Fruit fly (Drosophila melanogaster) whole organism, embryonic: ENCODE results near the gene pyx.

Experiments used
- Adf1 ChIP-seq: fragments of 200-800 bp; sonication (Bioruptor generic); IDR thresholded peaks from 2 replicates; pipeline ENCODE4 v1.3.6; 2022; ENCODE audit warnings: missing biosample characterization, missing genetic modification characterization
- BtbVII ChIP-seq: fragments of 200-800 bp; sonication (Bioruptor generic); optimal IDR thresholded peaks from 3 replicates; lab custom pipeline; 2017; ENCODE audit warnings: missing biosample characterization, mild to moderate bottlenecking, missing genetic modification characterization
- CG10209 ChIP-seq: fragments of 200-800 bp; sonication (Bioruptor generic); optimal IDR thresholded peaks from 3 replicates; lab custom pipeline; 2017; ENCODE audit warnings: missing biosample characterization, mild to moderate bottlenecking, missing genetic modification characterization, missing genetic modification reagents
- CG11085 ChIP-seq: fragments of 200-800 bp; sonication (Bioruptor generic); IDR thresholded peaks from 2 replicates; pipeline ENCODE4 v1.3.6; 2022; ENCODE audit warnings: missing biosample characterization, missing genetic modification characterization
- CG11695 ChIP-seq: fragments of 200-800 bp; sonication (Bioruptor generic); IDR thresholded peaks from 3 replicates; pipeline ENCODE4 v1.3.6; 2022; ENCODE audit warnings: missing biosample characterization, missing genetic modification characterization
- CG13296 ChIP-seq: fragments of 200-800 bp; sonication (Bioruptor generic); optimal IDR thresholded peaks from 3 replicates; lab custom pipeline; 2018; ENCODE audit warnings: missing biosample characterization, mild to moderate bottlenecking, missing genetic modification characterization
- CG14860 ChIP-seq: fragments of 200-800 bp; sonication (Bioruptor generic); IDR thresholded peaks from 3 replicates; pipeline ENCODE4 v1.3.6; 2022; ENCODE audit warnings: missing biosample characterization, missing genetic modification characterization; ENCODE audit not compliant: partially characterized antibody
- CG1529 ChIP-seq: fragments of 200-800 bp; sonication (Bioruptor generic); optimal IDR thresholded peaks from 3 replicates; lab custom pipeline; 2018; ENCODE audit warnings: missing biosample characterization, missing genetic modification characterization
- CG1647 ChIP-seq: fragments of 200-800 bp; sonication (Bioruptor generic); optimal IDR thresholded peaks from 3 replicates; lab custom pipeline; 2016; ENCODE audit warnings: missing biosample characterization, missing genetic modification characterization
- CG2199 ChIP-seq: fragments of 200-800 bp; sonication (Bioruptor generic); IDR thresholded peaks from 3 replicates; pipeline ENCODE4 v1.3.6; 2022; ENCODE audit warnings: missing biosample characterization, missing genetic modification characterization
- CG31388 ChIP-seq: fragments of 200-800 bp; sonication (Bioruptor generic); optimal IDR thresholded peaks from 2 replicates; lab custom pipeline; 2016; ENCODE audit warnings: missing biosample characterization, missing genetic modification characterization
- CG31441 ChIP-seq: fragments of 200-800 bp; sonication (Bioruptor generic); IDR thresholded peaks from 2 replicates; pipeline ENCODE4 v1.3.6; 2022; ENCODE audit warnings: missing biosample characterization, missing genetic modification characterization
- CG3163 ChIP-seq: fragments of 200-800 bp; sonication (Bioruptor generic); optimal IDR thresholded peaks from 3 replicates; lab custom pipeline; 2016; ENCODE audit warnings: missing biosample characterization, missing genetic modification characterization
- CG3838 ChIP-seq: fragments of 200-800 bp; sonication (Bioruptor generic); optimal IDR thresholded peaks from 3 replicates; lab custom pipeline; 2016; ENCODE audit warnings: missing biosample characterization, missing genetic modification characterization
- CG4328 ChIP-seq: fragments of 200-800 bp; sonication (Bioruptor generic); optimal IDR thresholded peaks from 3 replicates; lab custom pipeline; 2017; ENCODE audit warnings: missing biosample characterization, missing genetic modification reagents, missing genetic modification characterization
- CG6791 ChIP-seq: fragments of 200-800 bp; sonication (Bioruptor generic); IDR thresholded peaks from 3 replicates; pipeline ENCODE4 v1.3.6; 2022; ENCODE audit warnings: missing biosample characterization, missing genetic modification characterization; ENCODE audit not compliant: partially characterized antibody
- CG7839 ChIP-seq: fragments of 200-800 bp; sonication (Bioruptor generic); optimal IDR thresholded peaks from 3 replicates; lab custom pipeline; 2018; ENCODE audit warnings: missing biosample characterization, mild to moderate bottlenecking, missing genetic modification characterization, moderate library complexity
- CG7963 ChIP-seq: fragments of 200-800 bp; sonication (Bioruptor generic); IDR thresholded peaks from 3 replicates; pipeline ENCODE4 v1.3.6; 2022; ENCODE audit warnings: missing biosample characterization, missing genetic modification characterization; ENCODE audit not compliant: partially characterized antibody
- CG8944 ChIP-seq: fragments of 200-800 bp; sonication (Bioruptor generic); optimal IDR thresholded peaks from 3 replicates; lab custom pipeline; 2016; ENCODE audit warnings: missing biosample characterization, missing genetic modification characterization
- CG9932 ChIP-seq: fragments of 200-800 bp; sonication (Bioruptor generic); IDR thresholded peaks from 2 replicates; pipeline ENCODE4 v1.3.6; 2022; ENCODE audit warnings: missing biosample characterization, missing genetic modification characterization
- CHES-1-like ChIP-seq: fragments of 200-800 bp; sonication (Bioruptor generic); optimal IDR thresholded peaks from 2 replicates; lab custom pipeline; 2016; ENCODE audit warnings: missing biosample characterization, missing genetic modification characterization
- Chrac-16 ChIP-seq: fragments of 200-800 bp; sonication (Bioruptor generic); optimal IDR thresholded peaks from 3 replicates; lab custom pipeline; 2016; ENCODE audit warnings: missing biosample characterization, missing genetic modification characterization
- Deaf1 ChIP-seq: fragments of 200-800 bp; optimal IDR thresholded peaks from 3 replicates; lab custom pipeline; 2019; ENCODE audit warnings: missing biosample characterization, mild to moderate bottlenecking, missing genetic modification characterization, moderate library complexity
- H15 ChIP-seq: fragments of 200-800 bp; sonication (Bioruptor generic); IDR thresholded peaks from 3 replicates; pipeline ENCODE4 v1.3.6; 2022; ENCODE audit warnings: missing biosample characterization, missing genetic modification characterization
- HLHmδ ChIP-seq: fragments of 200-800 bp; sonication (Bioruptor generic); optimal IDR thresholded peaks from 2 replicates; lab custom pipeline; 2018; ENCODE audit warnings: missing biosample characterization, mild to moderate bottlenecking, missing genetic modification characterization, moderate library complexity
- Hr39 ChIP-seq: fragments of >200 bp; optimal IDR thresholded peaks from 2 replicates; lab custom pipeline; 2017
- Oaz ChIP-seq: fragments of 200-800 bp; sonication (Bioruptor generic); IDR thresholded peaks from 2 replicates; pipeline ENCODE4 v1.3.6; 2022; ENCODE audit warnings: missing biosample characterization, missing genetic modification characterization
- Optix ChIP-seq: fragments of 200-800 bp; sonication (Bioruptor generic); IDR thresholded peaks from 3 replicates; pipeline ENCODE4 v1.3.6; 2022; ENCODE audit warnings: missing biosample characterization, missing genetic modification characterization
- PHDP ChIP-seq: fragments of 200-800 bp; sonication (Bioruptor generic); optimal IDR thresholded peaks from 3 replicates; lab custom pipeline; 2018; ENCODE audit warnings: missing biosample characterization, mild to moderate bottlenecking, missing genetic modification characterization, moderate library complexity
- Ravus ChIP-seq: fragments of 200-800 bp; sonication (Bioruptor generic); IDR thresholded peaks from 2 replicates; pipeline ENCODE4 v1.3.6; 2022; ENCODE audit warnings: missing biosample characterization, missing genetic modification characterization
- Sin3A ChIP-seq: fragments of >200 bp; optimal IDR thresholded peaks from 2 replicates; lab custom pipeline; 2018
- Sry-β ChIP-seq: fragments of 200-800 bp; sonication (Bioruptor generic); optimal IDR thresholded peaks from 2 replicates; lab custom pipeline; 2018; ENCODE audit warnings: missing biosample characterization, mild to moderate bottlenecking, missing genetic modification characterization, moderate library complexity
- ara ChIP-seq: fragments of 200-800 bp; sonication (Bioruptor generic); IDR thresholded peaks from 2 replicates; pipeline ENCODE4 v1.3.6; 2022; ENCODE audit warnings: missing biosample characterization, missing genetic modification characterization
- bbx ChIP-seq: fragments of 200-800 bp; sonication (Bioruptor generic); IDR thresholded peaks from 2 replicates; pipeline ENCODE4 v1.3.6; 2022; ENCODE audit warnings: missing biosample characterization, missing genetic modification characterization; ENCODE audit not compliant: partially characterized antibody
- bigmax ChIP-seq: fragments of 200-800 bp; sonication (Bioruptor generic); optimal IDR thresholded peaks from 2 replicates; lab custom pipeline; 2018; ENCODE audit warnings: missing biosample characterization, mild to moderate bottlenecking, missing genetic modification characterization
- chif ChIP-seq, 2 experiments: fragments of 200-800 bp; sonication (Bioruptor generic); optimal IDR thresholded peaks; 3 replicates each; lab custom pipeline; 2016; ENCODE audit warnings: missing biosample characterization in 2 of 2, missing genetic modification characterization in 2 of 2
- ci ChIP-seq: fragments of 200-800 bp; sonication (Bioruptor generic); IDR thresholded peaks from 3 replicates; pipeline ENCODE4 v1.3.6; 2022; ENCODE audit warnings: missing biosample characterization, missing genetic modification characterization
- en ChIP-seq: fragments of 200-800 bp; sonication (Bioruptor generic); optimal IDR thresholded peaks from 2 replicates; lab custom pipeline; 2016; ENCODE audit warnings: missing biosample characterization, missing genetic modification characterization
- gcm ChIP-seq: fragments of 200-800 bp; sonication (Bioruptor generic); optimal IDR thresholded peaks from 2 replicates; lab custom pipeline; 2019; ENCODE audit warnings: missing biosample characterization, mild to moderate bottlenecking, missing genetic modification characterization, moderate library complexity
- ken ChIP-seq: fragments of 200-800 bp; sonication (Bioruptor generic); IDR thresholded peaks from 3 replicates; pipeline ENCODE4 v1.3.6; 2022; ENCODE audit warnings: missing biosample characterization, missing genetic modification characterization
- knrl ChIP-seq: fragments of 200-800 bp; sonication (Bioruptor generic); IDR thresholded peaks from 3 replicates; pipeline ENCODE4 v1.3.6; 2022; ENCODE audit warnings: missing biosample characterization, missing genetic modification characterization; ENCODE audit not compliant: partially characterized antibody
- lmd ChIP-seq: fragments of 200-800 bp; sonication (Bioruptor generic); IDR thresholded peaks from 2 replicates; pipeline ENCODE4 v1.3.6; 2022; ENCODE audit warnings: missing biosample characterization, missing genetic modification characterization
- nom ChIP-seq: fragments of 200-800 bp; sonication (Bioruptor generic); optimal IDR thresholded peaks from 2 replicates; lab custom pipeline; 2017; ENCODE audit warnings: missing biosample characterization, missing genetic modification characterization, mild to moderate bottlenecking, moderate library complexity, missing genetic modification reagents
- pum ChIP-seq: fragments of 200-800 bp; sonication (Bioruptor generic); optimal IDR thresholded peaks from 2 replicates; lab custom pipeline; 2016; ENCODE audit warnings: missing biosample characterization, missing genetic modification characterization
- salm ChIP-seq: fragments of 200-800 bp; sonication (Bioruptor generic); optimal IDR thresholded peaks from 2 replicates; lab custom pipeline; 2018; ENCODE audit warnings: missing biosample characterization, mild to moderate bottlenecking, missing genetic modification characterization
- schlank ChIP-seq: fragments of 200-800 bp; sonication (Bioruptor generic); optimal IDR thresholded peaks from 2 replicates; lab custom pipeline; 2018; ENCODE audit warnings: missing biosample characterization, mild to moderate bottlenecking, missing genetic modification characterization
- sima ChIP-seq: fragments of 200-800 bp; sonication (Bioruptor generic); optimal IDR thresholded peaks from 2 replicates; lab custom pipeline; 2016; ENCODE audit warnings: missing biosample characterization, missing genetic modification characterization
- sna ChIP-seq: fragments of 200-800 bp; sonication (Bioruptor generic); IDR thresholded peaks from 2 replicates; pipeline ENCODE4 v1.3.6; 2022; ENCODE audit warnings: missing biosample characterization, missing genetic modification characterization; ENCODE audit not compliant: partially characterized antibody
- so ChIP-seq: fragments of 200-800 bp; sonication (Bioruptor generic); IDR thresholded peaks from 3 replicates; pipeline ENCODE4 v1.3.6; 2022; ENCODE audit warnings: missing biosample characterization, missing genetic modification characterization
- sqz ChIP-seq: fragments of 200-800 bp; sonication (Bioruptor generic); optimal IDR thresholded peaks from 3 replicates; lab custom pipeline; 2018; ENCODE audit warnings: missing biosample characterization, mild to moderate bottlenecking, missing genetic modification characterization
- ttk ChIP-seq: fragments of 200-800 bp; sonication (Bioruptor generic); IDR thresholded peaks from 2 replicates; pipeline ENCODE4 v2.1.2; 2022; ENCODE audit warnings: missing biosample characterization, missing genetic modification characterization
- zen2 ChIP-seq: fragments of 200-800 bp; sonication (Bioruptor generic); IDR thresholded peaks from 3 replicates; pipeline ENCODE4 v1.3.6; 2022; ENCODE audit warnings: missing biosample characterization, missing genetic modification characterization; ENCODE audit not compliant: partially characterized antibody

Gene pyx

dm6 chr3L:177938-178337 lies 44.9 kb downstream of the pyx start (continued):
- TF ChIP-seq CG3838 (GFP tag; lab: Kevin White, UChicago) (no peak), CG11085 (GFP tag; lab: Robert Waterston, UW) (no peak), CG2199 (GFP tag; lab: Robert Waterston, UW) (no peak), schlank (tag; lab: Kevin White, UChicago) (no peak), CG10209 (GFP tag; lab: Kevin White, UChicago) (no peak), sima (GFP tag; lab: Kevin White, UChicago) (no peak), knrl (GFP tag; lab: Robert Waterston, UW) (peak; percentile 37; the same call in 1 of the 3 replicates), lmd (GFP tag; lab: Robert Waterston, UW) (no peak), Chrac-16 (GFP tag; lab: Kevin White, UChicago) (no peak), ttk (GFP tag; lab: Robert Waterston, UW) (no peak), pum (GFP tag; lab: Kevin White, UChicago) (no peak), CG13296 (no peak), Sry-β (GFP tag; lab: Kevin White, UChicago) (peak; percentile 67), CG11695 (GFP tag; lab: Robert Waterston, UW) (no peak), Oaz (GFP tag; lab: Robert Waterston, UW) (no peak), sqz (GFP tag; lab: Kevin White, UChicago) (no peak), chif (GFP tag; optimal IDR thresholded peaks at IDR 0.05; lab: Kevin White, UChicago) (no peak), Ravus (GFP tag; lab: Robert Waterston, UW) (no peak), Adf1 (GFP tag; lab: Robert Waterston, UW) (no peak), gcm (GFP tag; lab: Kevin White, UChicago) (peak; percentile 29), nom (GFP tag; lab: Kevin White, UChicago) (no peak), salm (no peak), ara (GFP tag; lab: Robert Waterston, UW) (no peak), CG31441 (no peak), zen2 (GFP tag; lab: Robert Waterston, UW) (0 out of 3 replicates have a peak, but pooled peaks have one; percentile 29), bigmax (GFP tag; lab: Kevin White, UChicago) (no peak), H15 (GFP tag; lab: Robert Waterston, UW) (no peak), sna (GFP tag; lab: Robert Waterston, UW) (peak; percentile 36; the same call in 1 of the 2 replicates), Deaf1 (tag; lab: Kevin White, UChicago) (no peak), CG3163 (no peak), CG1529 (GFP tag; lab: Kevin White, UChicago) (no peak), CHES-1-like (GFP tag; lab: Kevin White, UChicago) (no peak), Sin3A (no peak), CG6791 (GFP tag; lab: Robert Waterston, UW) (peak; percentile 59; the same call in 1 of the 3 replicates), CG7839 (tag; lab: Kevin White, UChicago) (no peak), CG9932 (GFP tag; lab: Robert Waterston, UW) (no peak), HLHmδ (no peak), PHDP (tag; lab: Kevin White, UChicago) (no peak), CG8944 (GFP tag; lab: Kevin White, UChicago) (no peak), Optix (no peak), ken (GFP tag; lab: Robert Waterston, UW) (0 out of 3 replicates have a peak, but pooled peaks have one; percentile 10), so (GFP tag; lab: Robert Waterston, UW) (no peak), CG4328 (GFP tag; lab: Kevin White, UChicago) (no peak), CG7963 (GFP tag; lab: Robert Waterston, UW) (peak; percentile 29; the same call in 1 of the 3 replicates), CG1647 (GFP tag; lab: Kevin White, UChicago) (no peak), CG31388 (GFP tag; lab: Kevin White, UChicago) (no peak), CG14860 (no peak), BtbVII (GFP tag; lab: Kevin White, UChicago) (no peak), bbx (peak; percentile 65), Hr39 (lab: Kevin White, UChicago) (no peak), ci (GFP tag; lab: Robert Waterston, UW) (no peak), en (GFP tag; lab: Kevin White, UChicago) (no peak)
